Worm (Caenorhabditis elegans) whole organism, L4 larva: ENCODE measurements around the gene Y14H12B.1.

Experiments used
- R02D3.7 ChIP-seq: fragments of 150-350 bp; sonication (generic microtip); optimal IDR thresholded peaks from 3 replicates; lab custom pipeline; 2014; ENCODE audit warnings: missing biosample characterization, missing genetic modification characterization
- ama-1 ChIP-seq: fragments of 150-350 bp; optimal IDR thresholded peaks from 2 replicates; lab custom pipeline; 2014; ENCODE audit warnings: inconsistent platforms, mixed read lengths
- mdt-29 ChIP-seq: fragments of 200-800 bp; sonication (Bioruptor generic); IDR thresholded peaks from 2 replicates; pipeline ENCODE4 v1.3.6; 2022; ENCODE audit warnings: missing genetic modification reagents, missing genetic modification characterization, missing compliant biosample characterization
- mes-2 ChIP-seq: sonication (generic microtip); optimal IDR thresholded peaks from 2 replicates; lab custom pipeline; 2016; ENCODE audit warnings: missing genotype, mild to moderate bottlenecking, missing genetic modification characterization, missing compliant biosample characterization; ENCODE audit not compliant: poor library complexity, severe bottlenecking
- unc-62 ChIP-seq, 3 experiments: fragments of 150-350 bp in 1 of 3; sonication (generic microtip); optimal IDR thresholded peaks in 2 of 3; peaks in 1 of 3; 1 replicate in 1 of 3; 2 replicates in 2 of 3; lab custom pipeline; 2014 to 2017; ENCODE audit warnings: missing biosample characterization in 3 of 3, missing genetic modification characterization in 3 of 3, missing genetic modification reagents in 3 of 3, missing genotype in 1 of 3

DNA sequence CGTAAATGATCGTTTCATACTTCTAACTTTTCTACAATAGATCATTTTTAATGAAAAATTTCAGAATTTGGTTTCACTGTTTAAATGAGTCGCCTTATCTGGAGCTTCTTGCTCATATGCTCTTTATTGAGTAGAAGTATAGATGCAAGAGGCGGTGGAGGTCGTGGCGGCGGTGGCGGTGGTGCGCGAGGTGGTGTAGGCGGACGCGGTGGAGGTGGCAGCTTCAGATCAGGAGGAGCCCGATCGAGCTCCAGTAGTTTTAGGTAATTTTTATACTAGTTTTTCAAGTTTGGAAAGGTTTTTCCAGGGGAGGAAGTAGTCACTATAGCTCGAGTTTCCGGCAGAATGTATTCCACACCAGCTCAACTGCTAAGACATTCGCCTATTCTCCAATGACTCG, 31.4 kb upstream of the Y14H12B.1 start, which contains the start of gene F53C3.3:
- TF ChIP-seq mdt-29 (GFP tag; lab: Robert Waterston, UW) (no peak), unc-62 (GFP tag; optimal IDR thresholded peaks at IDR 0.05 in 1 of 2; lab: Kevin White, UChicago) (peak in 1 of 2 experiments; percentile 20), unc-62 (tag; optimal IDR thresholded peaks at IDR 0.05; lab: Kevin White, UChicago) (no peak), R02D3.7 (tag; lab: Kevin White, UChicago) (no peak), ama-1 (lab: Kevin White, UChicago) (no peak), mes-2 (no peak)
